Worm (Caenorhabditis elegans) whole organism, early embryonic: Measurements from ENCODE around the gene F15A4.10.

Experiments used
- B0310.2 ChIP-seq: sonication (generic microtip); optimal IDR thresholded peaks from 2 replicates; lab custom pipeline; 2016; ENCODE audit warnings: mild to moderate bottlenecking, missing genetic modification characterization, missing compliant biosample characterization
- aly-1 ChIP-seq: sonication (generic microtip); optimal IDR thresholded peaks from 2 replicates; lab custom pipeline; 2016; ENCODE audit warnings: missing genetic modification characterization, missing compliant biosample characterization
- ama-1 ChIP-seq: fragments of 150-350 bp; optimal IDR thresholded peaks from 2 replicates; lab custom pipeline; 2014
- hnd-1 ChIP-seq: sonication (generic microtip); optimal IDR thresholded peaks from 2 replicates; lab custom pipeline; 2016; ENCODE audit warnings: missing genetic modification characterization, missing compliant biosample characterization
- tbx-37 ChIP-seq: fragments of 200-800 bp; sonication (Bioruptor generic); conservative IDR thresholded peaks from 2 replicates; pipeline ENCODE4 v1.3.6; 2022; ENCODE audit warnings: missing genetic modification reagents, missing genetic modification characterization, missing compliant biosample characterization

DNA sequence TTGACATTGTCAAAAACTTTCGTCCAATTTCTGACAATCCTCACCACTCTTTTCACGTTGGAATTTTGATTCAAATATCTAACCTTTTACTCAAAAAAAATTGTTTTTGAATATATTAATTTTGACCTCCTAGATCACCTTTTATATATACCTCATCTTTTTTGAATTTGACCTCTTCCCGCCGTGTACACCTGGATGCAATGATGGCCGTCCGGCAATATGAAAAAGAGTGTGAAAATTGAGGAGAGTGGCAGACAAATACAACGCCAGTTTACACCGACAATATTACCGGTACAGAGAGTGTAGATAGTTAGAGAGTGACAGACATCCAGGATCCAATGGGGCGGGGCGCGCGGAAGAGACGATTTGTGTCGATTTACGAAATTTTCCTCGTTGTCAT is 34.7 kb upstream of the F15A4.10 start, which contains the start of gene ceh-99:
- no peak for TF ChIP-seq hnd-1 (tag; lab: Kevin White, UChicago)
- TF ChIP-seq B0310.2 (tag; lab: Kevin White, UChicago): no peak
- TF ChIP-seq tbx-37: no peak
- TF ChIP-seq ama-1 (lab: Kevin White, UChicago): no peak
- no peak for TF ChIP-seq aly-1
